Worm (Caenorhabditis elegans) whole organism, L1 larva: Measurements from ENCODE around the gene C46F4.3.

Experiments used
- Y116A8C.19 ChIP-seq: sonication (generic microtip); optimal IDR thresholded peaks from 2 replicates; lab custom pipeline; 2016; ENCODE audit warnings: missing compliant biosample characterization, missing genetic modification characterization, borderline replicate concordance
- grh-1 ChIP-seq: fragments of 200-800 bp; sonication (Bioruptor generic); IDR thresholded peaks from 2 replicates; pipeline ENCODE4 v1.3.6; 2022; ENCODE audit warnings: missing genetic modification reagents, missing genetic modification characterization, missing compliant biosample characterization
- lin-15B ChIP-seq: fragments of 150-350 bp; sonication (generic microtip); optimal IDR thresholded peaks from 3 replicates; lab custom pipeline; 2014; ENCODE audit warnings: missing biosample characterization, missing genetic modification characterization
- nhr-76 ChIP-seq: sonication (generic microtip); optimal IDR thresholded peaks from 2 replicates; lab custom pipeline; 2017; ENCODE audit warnings: missing biosample characterization, missing genetic modification characterization
- unc-62 ChIP-seq: fragments of 150-350 bp; optimal IDR thresholded peaks from 2 replicates; lab custom pipeline; 2014; ENCODE audit warnings: missing biosample characterization, missing genetic modification reagents, missing genetic modification characterization

ce11 chrX:5904603-5905081 is 30.9 kb upstream of the C46F4.3 start, which contains the start of gene nlp-49:
- TF ChIP-seq grh-1 (GFP tag; lab: Robert Waterston, UW) (no peak), Y116A8C.19 (tag; lab: Kevin White, UChicago) (no peak), lin-15B (tag; lab: Kevin White, UChicago) (no peak), unc-62 (GFP tag; lab: Kevin White, UChicago) (no peak), nhr-76 (tag; lab: Kevin White, UChicago) (no peak)
